Worm (Caenorhabditis elegans): ENCODE measurements around the gene srh-208.

Gene srh-208

DNA sequence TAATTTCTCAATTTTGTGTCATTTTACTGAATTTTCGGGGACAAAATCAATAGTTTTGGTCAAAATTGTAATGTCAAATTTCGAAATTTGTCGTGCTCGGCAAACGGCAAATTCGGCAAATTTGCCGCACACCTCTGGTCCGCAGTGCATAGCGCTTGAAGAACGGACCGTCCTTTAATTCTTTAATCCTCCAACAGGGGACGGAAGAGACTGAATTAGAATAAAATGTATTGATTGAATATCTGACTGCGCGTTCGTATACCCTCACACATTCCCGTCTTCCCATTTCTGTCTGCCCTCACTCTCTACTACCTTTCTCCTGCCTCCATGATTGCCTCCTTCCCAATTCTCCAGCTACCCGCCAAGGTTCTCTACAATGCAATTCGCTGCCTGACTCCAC lies 17.9 kb upstream of the srh-208 start, which contains the start of gene F55C9.14:
Gene F55C9.14, plus strand, starts transcription at position 301 of the 400 bp plus-strand sequence.
- TF ChIP-seq ztf-23 (GFP tag; IDR thresholded peaks at IDR 0.05) (no peak), klf-2 (GFP tag; conservative IDR thresholded peaks at IDR 0.05) (no peak), T22C8.4 (GFP tag; IDR thresholded peaks at IDR 0.05) (no peak), ztf-29 (GFP tag; IDR thresholded peaks at IDR 0.05) (no peak), tab-1 (GFP tag; IDR thresholded peaks at IDR 0.05) (no peak), ref-1 (GFP tag; conservative IDR thresholded peaks at IDR 0.05) (no peak), flt-1 (GFP tag; IDR thresholded peaks at IDR 0.05) (no peak), med-1 (GFP tag; optimal IDR thresholded peaks at IDR 0.05; ENCODE audit: insufficient read depth) (no peak), cog-1 (tag; optimal IDR thresholded peaks at IDR 0.05) (no peak)

DNA sequence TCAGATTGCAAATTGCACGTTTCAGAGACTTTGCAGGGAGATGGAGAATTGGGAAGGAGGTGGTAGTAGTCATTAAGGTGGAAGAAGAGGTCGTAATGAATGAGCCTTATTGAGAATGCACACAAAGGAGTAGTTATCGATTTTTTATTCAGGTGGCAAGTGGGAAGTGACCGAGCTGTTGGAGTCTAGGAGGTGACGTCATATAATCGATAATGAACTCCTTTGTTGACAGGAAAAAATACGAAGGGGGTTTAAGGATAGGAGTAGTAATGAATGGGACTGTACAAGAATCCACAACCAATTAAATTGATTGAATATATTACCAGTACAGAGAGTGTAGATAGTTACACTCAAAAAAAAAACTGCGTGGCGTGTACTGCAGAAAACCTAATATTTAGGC lies 15.2 kb upstream of the srh-208 start, which contains the start of gene fbxb-62:
Gene fbxb-62, minus strand, starts transcription at position 101 of the 400 bp plus-strand sequence.
- TF ChIP-seq ref-1 (GFP tag; conservative IDR thresholded peaks at IDR 0.05) (no peak), T22C8.4 (GFP tag; IDR thresholded peaks at IDR 0.05) (0 out of 2 replicates have a peak, but pooled peaks have one; percentile 29)

ce11 chrV:19303589-19304174 lies 13.5 kb upstream of the srh-208 start, which contains the start of the genes fbxb-63 and fbxb-61:
fbxb-63 (minus strand) TSS chrV:19303730.
fbxb-61 (plus strand) TSS chrV:19304124.
- TF ChIP-seq tab-1 (GFP tag; IDR thresholded peaks at IDR 0.05) (no peak), T22C8.4 (GFP tag; IDR thresholded peaks at IDR 0.05) (peak; percentile 63; the same call in 1 of the 2 replicates)

DNA sequence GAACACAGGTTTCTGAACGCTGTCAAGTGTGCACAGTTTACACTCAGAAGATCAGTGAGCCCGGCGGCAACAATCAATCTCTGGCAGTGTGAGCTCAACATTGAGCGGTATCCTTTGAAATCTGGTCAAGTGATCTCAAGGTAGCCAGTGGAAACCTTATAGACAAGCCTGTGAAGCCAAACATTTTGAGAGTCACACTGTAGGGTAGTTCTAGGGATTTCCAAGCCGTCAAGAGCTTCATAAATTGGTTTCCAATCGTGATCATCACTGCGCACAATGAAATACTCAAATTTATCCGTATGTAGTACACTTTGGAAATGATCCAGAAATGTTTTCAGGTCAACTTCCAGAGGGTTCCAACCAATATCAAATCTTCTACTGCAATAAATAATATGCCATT lies 10.3 kb upstream of the srh-208 start, which contains the start of gene F55C9.15:
Gene F55C9.15, minus strand, starts transcription at position 101 of the 400 bp plus-strand sequence.
- TF ChIP-seq tab-1 (GFP tag; IDR thresholded peaks at IDR 0.05) (no peak), cog-1 (tag; optimal IDR thresholded peaks at IDR 0.05) (no peak), T22C8.4 (GFP tag; IDR thresholded peaks at IDR 0.05) (no peak), ref-1 (GFP tag; conservative IDR thresholded peaks at IDR 0.05) (no peak), klf-2 (GFP tag; conservative IDR thresholded peaks at IDR 0.05) (no peak), flt-1 (GFP tag; IDR thresholded peaks at IDR 0.05) (no peak), ztf-29 (GFP tag; IDR thresholded peaks at IDR 0.05) (no peak), ztf-23 (GFP tag; IDR thresholded peaks at IDR 0.05) (no peak), med-1 (GFP tag; optimal IDR thresholded peaks at IDR 0.05; ENCODE audit: insufficient read depth) (no peak)

DNA sequence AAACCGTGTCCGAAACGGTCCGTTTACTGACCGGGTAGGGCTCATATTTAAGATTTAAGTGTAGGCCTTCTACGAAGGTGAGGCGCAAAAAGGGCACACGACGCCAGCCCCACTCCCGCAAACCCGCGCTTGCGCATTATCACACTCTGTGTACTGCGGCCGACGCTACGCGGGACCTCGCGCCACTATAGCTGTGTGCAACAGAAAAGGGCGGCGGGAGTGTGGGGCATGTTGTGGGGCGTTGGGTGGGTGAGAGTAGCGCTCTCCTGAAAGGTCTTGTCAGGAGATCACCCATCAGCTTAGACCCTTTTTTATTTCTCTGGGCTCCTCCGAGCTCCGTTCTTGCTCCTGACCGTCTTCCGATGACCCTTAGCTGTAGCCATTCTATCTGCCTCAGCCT lies 9.0 kb upstream of the srh-208 start:
- TF ChIP-seq tab-1 (GFP tag; IDR thresholded peaks at IDR 0.05) (no peak), flt-1 (GFP tag; IDR thresholded peaks at IDR 0.05) (no peak), ztf-23 (GFP tag; IDR thresholded peaks at IDR 0.05) (no peak), cog-1 (tag; optimal IDR thresholded peaks at IDR 0.05) (no peak), ref-1 (GFP tag; conservative IDR thresholded peaks at IDR 0.05) (no peak), ztf-29 (GFP tag; IDR thresholded peaks at IDR 0.05) (no peak), T22C8.4 (GFP tag; IDR thresholded peaks at IDR 0.05) (no peak)

DNA sequence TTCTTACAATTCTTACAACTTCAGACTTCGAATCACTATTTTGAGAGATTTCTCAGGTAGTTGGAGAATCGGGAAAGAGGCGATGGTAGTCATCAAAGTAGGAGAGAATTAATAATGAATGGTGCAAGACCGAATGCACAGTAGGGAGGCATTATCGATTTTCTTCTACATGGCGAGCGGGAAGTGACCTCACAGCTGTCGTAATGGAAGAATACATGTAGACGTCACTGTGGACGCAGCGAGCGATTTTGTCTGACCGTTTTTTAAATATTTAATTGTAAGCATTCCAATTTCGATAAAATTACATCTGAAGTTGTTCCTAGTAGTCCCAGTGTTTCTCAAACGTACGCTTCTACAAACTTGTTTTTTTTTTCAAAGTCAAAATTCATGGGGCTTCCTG lies 7.6 kb upstream of the srh-208 start, which contains the start of gene F55C9.11:
Gene F55C9.11, minus strand, starts transcription at position 101 of the 400 bp plus-strand sequence.
- no peak for TF ChIP-seq ref-1 (GFP tag; conservative IDR thresholded peaks at IDR 0.05)
- peak; percentile 30; the same call in 1 of the 2 replicates for TF ChIP-seq T22C8.4 (GFP tag; IDR thresholded peaks at IDR 0.05)

- TF ChIP-seq flt-1 (GFP tag; IDR thresholded peaks at IDR 0.05) (no peak), tab-1 (GFP tag; IDR thresholded peaks at IDR 0.05) (no peak), cog-1 (tag; optimal IDR thresholded peaks at IDR 0.05) (no peak), ztf-29 (GFP tag; IDR thresholded peaks at IDR 0.05) (no peak)
Measured at ce11 chrV:19311391-19311790, 5.8 kb upstream of the srh-208 start, which contains the start of gene C43D7.8. C43D7.8 (minus strand) TSS chrV:19311491.

- TF ChIP-seq T22C8.4 (GFP tag; IDR thresholded peaks at IDR 0.05) (0 out of 2 replicates have a peak, but pooled peaks have one; percentile 33), ztf-29 (GFP tag; IDR thresholded peaks at IDR 0.05) (no peak)
Measured at ce11 chrV:19312975-19313374, 4.2 kb upstream of the srh-208 start, which contains the start of gene fbxb-64. fbxb-64 (plus strand) TSS chrV:19313275.

DNA sequence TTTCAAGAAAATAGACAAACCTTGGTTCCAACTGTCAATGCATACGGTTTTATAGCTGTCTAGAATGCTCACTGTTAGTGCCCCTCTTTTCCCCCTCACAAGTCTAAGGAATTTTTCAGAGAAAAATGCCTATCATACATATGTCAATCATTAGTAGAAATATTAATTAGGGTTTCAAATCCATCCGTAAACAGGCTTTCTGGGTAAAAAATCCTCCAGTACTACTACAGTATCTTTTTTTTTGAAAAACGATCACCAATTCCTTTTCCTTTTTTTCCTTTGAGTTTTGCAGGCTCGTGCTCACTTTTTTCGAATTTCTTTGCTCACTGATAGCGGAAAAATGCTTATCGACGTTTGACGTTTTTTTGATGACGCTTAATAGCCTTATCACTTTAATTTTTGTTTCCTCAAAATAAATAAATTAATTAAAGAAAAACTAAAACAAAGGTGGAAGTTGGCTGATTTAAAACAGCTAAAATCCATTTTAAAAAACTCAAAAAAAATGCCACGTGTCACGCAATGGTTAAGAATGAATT lies 2.4 kb downstream of the srh-208 start, which contains the start of gene C43D7.7:
Gene C43D7.7, minus strand, starts transcription at position 51 of the 536 bp plus-strand sequence.
- TF ChIP-seq ref-1 (GFP tag; conservative IDR thresholded peaks at IDR 0.05), result no peak
- no peak for TF ChIP-seq ztf-29 (GFP tag; IDR thresholded peaks at IDR 0.05)
- no peak for TF ChIP-seq flt-1 (GFP tag; IDR thresholded peaks at IDR 0.05)
- no peak for TF ChIP-seq med-1 (GFP tag; optimal IDR thresholded peaks at IDR 0.05; ENCODE audit: insufficient read depth)
- TF ChIP-seq ztf-23 (GFP tag; IDR thresholded peaks at IDR 0.05), result no peak
- TF ChIP-seq cog-1 (tag; optimal IDR thresholded peaks at IDR 0.05), result no peak
- TF ChIP-seq klf-2 (GFP tag; conservative IDR thresholded peaks at IDR 0.05), result no peak
- TF ChIP-seq tab-1 (GFP tag; IDR thresholded peaks at IDR 0.05), result no peak
- TF ChIP-seq T22C8.4 (GFP tag; IDR thresholded peaks at IDR 0.05), result no peak

DNA sequence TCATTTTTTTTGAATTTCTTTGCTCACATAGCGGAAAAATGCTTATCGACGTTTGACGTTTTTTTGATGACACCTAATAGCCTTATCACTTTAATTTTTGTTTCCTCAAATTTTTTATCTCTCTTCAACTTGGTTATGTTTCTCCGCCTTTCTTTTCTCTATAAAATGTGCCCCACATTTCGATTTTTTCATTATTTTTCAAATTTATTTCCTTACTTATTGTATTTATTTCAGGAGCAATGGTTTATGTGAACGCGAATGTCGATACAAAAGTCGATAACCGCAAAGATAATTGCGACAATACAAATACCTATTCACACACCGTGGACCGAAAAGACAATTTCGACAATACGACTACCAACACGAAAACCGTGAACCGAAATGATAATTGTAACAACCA lies 3.2 kb downstream of the srh-208 start, which contains the start of gene sdz-6:
Gene sdz-6, plus strand, starts transcription at position 229 of the 400 bp plus-strand sequence.
- no peak for TF ChIP-seq ztf-29 (GFP tag; IDR thresholded peaks at IDR 0.05)
- TF ChIP-seq klf-2 (GFP tag; conservative IDR thresholded peaks at IDR 0.05), result no peak
- no peak for TF ChIP-seq ztf-23 (GFP tag; IDR thresholded peaks at IDR 0.05)
- TF ChIP-seq ref-1 (GFP tag; conservative IDR thresholded peaks at IDR 0.05), result no peak
- no peak for TF ChIP-seq T22C8.4 (GFP tag; IDR thresholded peaks at IDR 0.05)
- TF ChIP-seq cog-1 (tag; optimal IDR thresholded peaks at IDR 0.05), result no peak
- TF ChIP-seq med-1 (GFP tag; optimal IDR thresholded peaks at IDR 0.05; ENCODE audit: insufficient read depth), result no peak
